Worm (Caenorhabditis elegans) whole organism, midembryonic: ENCODE measurements around the gene srh-83.

Source experiments
- med-1 ChIP-seq: sonication (generic microtip); optimal IDR thresholded peaks from 2 replicates; lab custom pipeline; 2017; ENCODE audit warnings: missing genetic modification characterization, mild to moderate bottlenecking, missing compliant biosample characterization, antibody characterized with exemption, missing genetic modification reagents; ENCODE audit not compliant: insufficient read depth
- tab-1 ChIP-seq: fragments of 200-800 bp; sonication (Bioruptor generic); IDR thresholded peaks from 2 replicates; pipeline ENCODE4 v1.3.6; 2022; ENCODE audit warnings: missing genetic modification characterization, missing compliant biosample characterization
- ztf-29 ChIP-seq: fragments of 200-800 bp; sonication (Bioruptor generic); IDR thresholded peaks from 2 replicates; pipeline ENCODE4 v1.3.6; 2022; ENCODE audit warnings: missing genetic modification reagents, missing genetic modification characterization, missing compliant biosample characterization

DNA sequence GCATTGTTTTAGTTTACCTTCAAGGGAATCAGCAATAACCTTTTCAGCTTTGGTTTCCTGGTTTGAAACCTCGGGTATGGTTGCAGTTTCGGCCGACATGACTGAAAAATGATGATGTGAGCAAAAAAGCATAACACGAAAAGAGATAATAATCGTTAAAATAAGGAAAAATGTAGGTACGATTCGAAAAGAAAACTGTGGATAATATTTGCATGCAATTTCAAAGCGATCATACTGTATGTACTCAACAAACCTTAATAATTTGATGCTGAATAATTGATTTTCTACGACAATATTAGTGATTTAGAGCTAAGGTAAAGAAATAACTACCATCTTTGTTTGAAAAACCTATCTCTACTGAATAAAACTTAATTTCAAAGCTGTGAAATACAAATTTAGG lies 31.7 kb downstream of the srh-83 start, which contains the start of gene attf-2:
- TF ChIP-seq med-1 (no peak), ztf-29 (GFP tag; lab: Robert Waterston, UW) (no peak), tab-1 (no peak)
